Worm (Caenorhabditis elegans): ENCODE results near the gene fbxb-26.
"Not testable (repeated sequence)": the region's sequence is repeated elsewhere in the genome, so short reads cannot be mapped to it uniquely, and the experiment has no call there.

Gene fbxb-26

ce11 chrII:1682218-1682617 lies at the start of gene fbxb-26:
fbxb-26 (plus strand) TSS chrII:1682518.
- no peak for TF ChIP-seq W03F9.2 (tag; optimal IDR thresholded peaks at IDR 0.05)
- TF ChIP-seq dao-5 (tag; optimal IDR thresholded peaks at IDR 0.05), result no peak
- TF ChIP-seq him-1 (tag; optimal IDR thresholded peaks at IDR 0.05), result no peak

- not testable (repeated sequence) for TF ChIP-seq dao-5, W03F9.2, him-1 (tag; optimal IDR thresholded peaks at IDR 0.05)
Observed at ce11 chrII:1633490-1633889, 48.8 kb upstream of the fbxb-26 start, which contains the start of gene C08E3.1. C08E3.1 (plus strand) TSS chrII:1633790.

- TF ChIP-seq W03F9.2 (tag; optimal IDR thresholded peaks at IDR 0.05) (no peak), him-1 (tag; optimal IDR thresholded peaks at IDR 0.05) (no peak)
Observed at ce11 chrII:1635969-1636368, 46.3 kb upstream of the fbxb-26 start.

ce11 chrII:1636392-1636791 lies 45.9 kb upstream of the fbxb-26 start, which contains the start of gene srg-20:
srg-20 (plus strand) TSS chrII:1636692.
- TF ChIP-seq W03F9.2, him-1, dao-5 (tag; optimal IDR thresholded peaks at IDR 0.05): not testable (repeated sequence)

- no peak for TF ChIP-seq W03F9.2 (tag; optimal IDR thresholded peaks at IDR 0.05)
- TF ChIP-seq dao-5 (tag; optimal IDR thresholded peaks at IDR 0.05), result no peak
- no peak for TF ChIP-seq him-1 (tag; optimal IDR thresholded peaks at IDR 0.05)
Observed at ce11 chrII:1640496-1640895, 41.8 kb upstream of the fbxb-26 start, which contains the start of gene srh-72. srh-72 (minus strand) TSS chrII:1640596.

- no peak for TF ChIP-seq him-1 (tag; optimal IDR thresholded peaks at IDR 0.05)
- no peak for TF ChIP-seq W03F9.2 (tag; optimal IDR thresholded peaks at IDR 0.05)
- TF ChIP-seq dao-5 (tag; optimal IDR thresholded peaks at IDR 0.05), result no peak
Observed at ce11 chrII:1644777-1645348, 37.5 kb upstream of the fbxb-26 start, which contains the start of gene ZC204.6. ZC204.6 (minus strand) TSS chrII:1644827.

- TF ChIP-seq him-1 (tag; optimal IDR thresholded peaks at IDR 0.05), result no peak
- no peak for TF ChIP-seq W03F9.2 (tag; optimal IDR thresholded peaks at IDR 0.05)
- TF ChIP-seq dao-5 (tag; optimal IDR thresholded peaks at IDR 0.05), result no peak
Observed at ce11 chrII:1646199-1646598, 36.1 kb upstream of the fbxb-26 start, which contains the start of gene ZC204.17. ZC204.17 (minus strand) TSS chrII:1646299.

ce11 chrII:1648768-1649167 lies 33.5 kb upstream of the fbxb-26 start, which contains the start of gene fbxb-21:
fbxb-21 (minus strand) TSS chrII:1648868.
- TF ChIP-seq W03F9.2 (tag; optimal IDR thresholded peaks at IDR 0.05), result no peak
- TF ChIP-seq him-1 (tag; optimal IDR thresholded peaks at IDR 0.05), result no peak
- no peak for TF ChIP-seq dao-5 (tag; optimal IDR thresholded peaks at IDR 0.05)

ce11 chrII:1650502-1650901 lies 31.8 kb upstream of the fbxb-26 start, which contains the start of gene fbxb-20:
fbxb-20 (minus strand) TSS chrII:1650602.
- no peak for TF ChIP-seq dao-5 (tag; optimal IDR thresholded peaks at IDR 0.05)
- TF ChIP-seq W03F9.2 (tag; optimal IDR thresholded peaks at IDR 0.05), result no peak
- no peak for TF ChIP-seq him-1 (tag; optimal IDR thresholded peaks at IDR 0.05)

ce11 chrII:1651804-1652203 lies 30.5 kb upstream of the fbxb-26 start, which contains the start of gene fbxb-16:
fbxb-16 (minus strand) TSS chrII:1651904.
- TF ChIP-seq him-1 (tag; optimal IDR thresholded peaks at IDR 0.05), result no peak

ce11 chrII:1653397-1653796 lies 28.9 kb upstream of the fbxb-26 start, which contains the start of gene fbxb-15:
fbxb-15 (minus strand) TSS chrII:1653497.
- TF ChIP-seq W03F9.2 (tag; optimal IDR thresholded peaks at IDR 0.05), result no peak

- TF ChIP-seq W03F9.2 (tag; optimal IDR thresholded peaks at IDR 0.05) (no peak), him-1 (tag; optimal IDR thresholded peaks at IDR 0.05) (no peak), dao-5 (tag; optimal IDR thresholded peaks at IDR 0.05) (no peak)
Observed at ce11 chrII:1654917-1655316, 27.4 kb upstream of the fbxb-26 start, which contains the start of gene btb-12. btb-12 (plus strand) TSS chrII:1655217.

ce11 chrII:1657202-1657601 lies 25.1 kb upstream of the fbxb-26 start, which contains the start of gene ZC204.12:
ZC204.12 (minus strand) TSS chrII:1657302.
- no peak for TF ChIP-seq W03F9.2 (tag; optimal IDR thresholded peaks at IDR 0.05)
- no peak for TF ChIP-seq dao-5 (tag; optimal IDR thresholded peaks at IDR 0.05)
- TF ChIP-seq him-1 (tag; optimal IDR thresholded peaks at IDR 0.05), result no peak

ce11 chrII:1660888-1661287 lies 21.4 kb upstream of the fbxb-26 start, which contains the start of gene ZC204.13:
ZC204.13 (minus strand) TSS chrII:1660988.
- TF ChIP-seq W03F9.2, him-1, dao-5 (tag; optimal IDR thresholded peaks at IDR 0.05): not testable (repeated sequence)

Measured in whole organism, L4/young adult.